Fruit fly (Drosophila melanogaster): ENCODE measurements around the gene Scp2.
A peak's percentile ranks its signal among the peaks of the same experiment; 100 is the strongest.

Gene Scp2

DNA sequence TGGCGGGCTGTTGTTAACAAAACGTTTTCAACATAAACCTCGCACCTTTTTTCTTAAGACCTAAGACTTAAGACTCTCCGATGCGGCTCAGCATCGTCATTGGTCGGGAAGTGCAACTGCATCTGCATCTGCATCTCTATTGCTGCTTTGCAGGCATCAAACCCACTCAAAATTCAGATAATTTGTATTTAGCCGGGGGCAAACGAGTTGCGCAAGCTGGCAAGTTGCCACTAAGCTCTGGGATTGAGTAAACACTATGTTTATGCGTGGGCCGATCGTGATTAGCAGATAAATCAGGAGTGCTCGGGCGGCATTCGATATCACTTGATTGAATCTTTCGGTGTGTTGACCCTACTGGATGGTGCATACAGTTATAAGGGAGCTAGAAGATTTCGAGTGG, 57.9 kb downstream of the Scp2 start (continued):
- no peak for TF ChIP-seq CG1233 (GFP tag; optimal IDR thresholded peaks at IDR 0.05)
- TF ChIP-seq CG2120 (GFP tag; optimal IDR thresholded peaks at IDR 0.05): no peak
- TF ChIP-seq sima (GFP tag; optimal IDR thresholded peaks at IDR 0.05): no peak

DNA sequence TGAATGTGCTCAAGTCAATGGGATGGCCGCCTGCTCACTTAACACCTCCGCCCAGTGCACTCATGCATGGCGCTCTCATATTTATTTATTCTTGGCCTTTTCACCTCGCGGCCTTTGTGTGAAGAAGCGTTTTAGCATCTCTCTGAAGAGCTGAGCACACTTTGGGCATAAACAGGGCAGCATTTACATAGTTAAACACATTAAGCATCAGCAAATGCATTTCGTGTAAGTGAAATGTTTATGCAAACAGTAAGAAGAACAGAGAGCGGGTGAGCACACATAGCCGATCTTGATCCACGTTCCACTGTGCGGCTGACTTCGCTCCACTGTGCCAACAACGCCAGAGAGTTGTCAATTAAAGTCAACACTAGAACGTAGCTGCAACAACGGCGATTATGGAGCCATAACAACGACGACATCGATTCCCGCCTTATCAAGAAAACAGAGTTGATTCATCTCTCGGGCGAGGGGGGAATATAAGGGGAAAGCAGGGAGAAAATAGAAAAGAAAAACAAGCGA, 58.8 kb downstream of the Scp2 start:
- no peak for TF ChIP-seq Opbp (GFP tag; IDR thresholded peaks at IDR 0.05; ENCODE audit: partially characterized antibody)
- peak; percentile 70 for TF ChIP-seq CG17186 (GFP tag; optimal IDR thresholded peaks at IDR 0.05)
- peak; percentile 35 for TF ChIP-seq CG15011 (GFP tag; optimal IDR thresholded peaks at IDR 0.05)
- no peak for TF ChIP-seq Dll (GFP tag; IDR thresholded peaks at IDR 0.05; ENCODE audit: partially characterized antibody)
- TF ChIP-seq ems (GFP tag; optimal IDR thresholded peaks at IDR 0.05): no peak
- no peak for TF ChIP-seq CG14050 (GFP tag; IDR thresholded peaks at IDR 0.05)
- TF ChIP-seq hkb (optimal IDR thresholded peaks at IDR 0.05): no peak
- peak; percentile 50 for TF ChIP-seq hkb (GFP tag; IDR thresholded peaks at IDR 0.05)
- no peak for TF ChIP-seq Elba2 (GFP tag; optimal IDR thresholded peaks at IDR 0.05)
- peak; percentile 22 for TF ChIP-seq maf-S (GFP tag; optimal IDR thresholded peaks at IDR 0.05)
- TF ChIP-seq Deaf1 (tag; optimal IDR thresholded peaks at IDR 0.05): no peak
- TF ChIP-seq eyg (GFP tag; optimal IDR thresholded peaks at IDR 0.05): no peak
- no peak for TF ChIP-seq gsb (GFP tag; IDR thresholded peaks at IDR 0.05)
- no peak for TF ChIP-seq CG10147 (GFP tag; optimal IDR thresholded peaks at IDR 0.05)
- TF ChIP-seq C15 (GFP tag; IDR thresholded peaks at IDR 0.05): no peak
- TF ChIP-seq Adf1 (GFP tag; IDR thresholded peaks at IDR 0.05): no peak
- no peak for TF ChIP-seq HLH4C (GFP tag; IDR thresholded peaks at IDR 0.05; ENCODE audit: partially characterized antibody)
- TF ChIP-seq nmo (GFP tag; optimal IDR thresholded peaks at IDR 0.05): peak; percentile 40
- TF ChIP-seq grau (tag; optimal IDR thresholded peaks at IDR 0.05): peak; percentile 11
- no peak for TF ChIP-seq slou (GFP tag; optimal IDR thresholded peaks at IDR 0.05)
- TF ChIP-seq zen2 (GFP tag; IDR thresholded peaks at IDR 0.05; ENCODE audit: partially characterized antibody): no peak
- TF ChIP-seq vfl (GFP tag; optimal IDR thresholded peaks at IDR 0.05): no peak
- TF ChIP-seq Hr3 (GFP tag; optimal IDR thresholded peaks at IDR 0.05): no peak
- TF ChIP-seq en (GFP tag; optimal IDR thresholded peaks at IDR 0.05): peak; percentile 22
- peak; percentile 5 for TF ChIP-seq Sox102F (GFP tag; optimal IDR thresholded peaks at IDR 0.05)
- no peak; the same call in 2 of the 3 replicates for TF ChIP-seq dysf (GFP tag; IDR thresholded peaks at IDR 0.05)
- TF ChIP-seq CG7987 (GFP tag; optimal IDR thresholded peaks at IDR 0.05): peak; percentile 50
- TF ChIP-seq CG7271 (tag; optimal IDR thresholded peaks at IDR 0.05): no peak
- no peak for TF ChIP-seq danr (GFP tag; IDR thresholded peaks at IDR 0.05)
- no peak for TF ChIP-seq Hey (tag; optimal IDR thresholded peaks at IDR 0.05)
- TF ChIP-seq CG1529 (GFP tag; optimal IDR thresholded peaks at IDR 0.05): peak; percentile 63
- TF ChIP-seq sob (GFP tag; IDR thresholded peaks at IDR 0.05): no peak
- peak; percentile 71 for TF ChIP-seq sisA (GFP tag; IDR thresholded peaks at IDR 0.05)
- TF ChIP-seq CG2875 (GFP tag; optimal IDR thresholded peaks at IDR 0.05): peak; percentile 61
- TF ChIP-seq CG31441 (GFP tag; IDR thresholded peaks at IDR 0.05): peak; percentile 48; the same call in 1 of the 2 replicates
- no peak for TF ChIP-seq Dp (GFP tag; optimal IDR thresholded peaks at IDR 0.05)
- no peak for TF ChIP-seq Abd-B (GFP tag; optimal IDR thresholded peaks at IDR 0.05)
- TF ChIP-seq CG4820 (GFP tag; optimal IDR thresholded peaks at IDR 0.05): peak; percentile 33
- no peak for TF ChIP-seq H15 (GFP tag; IDR thresholded peaks at IDR 0.05)
- TF ChIP-seq Hr39 (optimal IDR thresholded peaks at IDR 0.05): no peak
- no peak for TF ChIP-seq seq (GFP tag; IDR thresholded peaks at IDR 0.05)
- TF ChIP-seq Camta (GFP tag; optimal IDR thresholded peaks at IDR 0.05): peak; percentile 56
- TF ChIP-seq Taf1 (GFP tag; IDR thresholded peaks at IDR 0.05): no peak
- no peak; the same call in 2 of the 3 replicates for TF ChIP-seq tgo (GFP tag; IDR thresholded peaks at IDR 0.05)
- no peak for TF ChIP-seq Bgb (GFP tag; IDR thresholded peaks at IDR 0.05; ENCODE audit: partially characterized antibody)
- no peak for TF ChIP-seq CG15479 (GFP tag; optimal IDR thresholded peaks at IDR 0.05)
- peak; percentile 60 for TF ChIP-seq gem (tag; optimal IDR thresholded peaks at IDR 0.05)
